Worm (Caenorhabditis elegans): ENCODE data around the gene oac-37.

Gene oac-37

ce11 chrIV:14164109-14164508 is 18.4 kb downstream of the oac-37 start:
- TF ChIP-seq tbx-7 (tag; optimal IDR thresholded peaks at IDR 0.05): no peak
- no peak for TF ChIP-seq ceh-45 (GFP tag; IDR thresholded peaks at IDR 0.05)
- TF ChIP-seq F13H6.1 (tag; optimal IDR thresholded peaks at IDR 0.05): no peak
- TF ChIP-seq dve-1 (tag; optimal IDR thresholded peaks at IDR 0.05): no peak
- no peak for TF ChIP-seq che-1 (tag; optimal IDR thresholded peaks at IDR 0.05)
- no peak for TF ChIP-seq pax-1 (tag; optimal IDR thresholded peaks at IDR 0.05)
- no peak for TF ChIP-seq ceh-48 (tag; optimal IDR thresholded peaks at IDR 0.05)
- TF ChIP-seq sox-2 (GFP tag; IDR thresholded peaks at IDR 0.05): no peak
- no peak for TF ChIP-seq ceh-2 (tag; optimal IDR thresholded peaks at IDR 0.05)
- no peak for TF ChIP-seq hlh-6 (tag; optimal IDR thresholded peaks at IDR 0.05)
- no peak for TF ChIP-seq nhr-11 (tag; optimal IDR thresholded peaks at IDR 0.05)
- no peak for TF ChIP-seq eyg-1 (tag; optimal IDR thresholded peaks at IDR 0.05)
- TF ChIP-seq ceh-31 (tag; optimal IDR thresholded peaks at IDR 0.05): no peak
- no peak for TF ChIP-seq ceh-30 (tag; optimal IDR thresholded peaks at IDR 0.05)
- no peak for TF ChIP-seq gmeb-2 (tag; optimal IDR thresholded peaks at IDR 0.05)
- no peak for TF ChIP-seq K02D7.2 (tag; optimal IDR thresholded peaks at IDR 0.05)
- no peak for TF ChIP-seq nfya-1 (tag; optimal IDR thresholded peaks at IDR 0.05)
- TF ChIP-seq npax-4 (tag; optimal IDR thresholded peaks at IDR 0.05): no peak
- TF ChIP-seq pat-9 (tag; optimal IDR thresholded peaks at IDR 0.05): no peak

ce11 chrIV:14165476-14165875 is 19.8 kb downstream of the oac-37 start, which contains the start of gene R05A10.6:
R05A10.6 (plus strand) TSS chrIV:14165776.
- no peak for TF ChIP-seq T23F11.4 (GFP tag; optimal IDR thresholded peaks at IDR 0.05)

- no peak for TF ChIP-seq gmeb-2 (tag; optimal IDR thresholded peaks at IDR 0.05)
- TF ChIP-seq lin-11 (tag; optimal IDR thresholded peaks at IDR 0.05): no peak
- TF ChIP-seq elt-2 (tag; optimal IDR thresholded peaks at IDR 0.05): no peak
- TF ChIP-seq K02D7.2 (tag; optimal IDR thresholded peaks at IDR 0.05): no peak
- no peak for TF ChIP-seq Y22D7AL.16 (tag; optimal IDR thresholded peaks at IDR 0.05)
- no peak for TF ChIP-seq nhr-11 (tag; optimal IDR thresholded peaks at IDR 0.05)
- TF ChIP-seq F13H6.1 (tag; optimal IDR thresholded peaks at IDR 0.05): no peak
- TF ChIP-seq sox-2 (GFP tag; IDR thresholded peaks at IDR 0.05): no peak
- no peak for TF ChIP-seq ceh-30 (tag; optimal IDR thresholded peaks at IDR 0.05)
Measured at ce11 chrIV:14172181-14172580, 26.5 kb downstream of the oac-37 start, which contains the start of gene R05A10.4. R05A10.4 (plus strand) TSS chrIV:14172481.

ce11 chrIV:14176373-14176772 is 30.7 kb downstream of the oac-37 start, which contains the start of gene R05A10.3:
R05A10.3 (minus strand) TSS chrIV:14176473.
- TF ChIP-seq lim-6 (tag; optimal IDR thresholded peaks at IDR 0.05) (no peak), odd-2 (tag; optimal IDR thresholded peaks at IDR 0.05) (no peak), sox-4 (tag; optimal IDR thresholded peaks at IDR 0.05) (no peak), ceh-45 (GFP tag; IDR thresholded peaks at IDR 0.05) (no peak), pax-1 (tag; optimal IDR thresholded peaks at IDR 0.05) (no peak), eyg-1 (tag; optimal IDR thresholded peaks at IDR 0.05) (no peak), pag-3 (tag; optimal IDR thresholded peaks at IDR 0.05; ENCODE audit: borderline replicate concordance) (no peak), K09A11.1 (tag; optimal IDR thresholded peaks at IDR 0.05; ENCODE audit: insufficient read depth) (no peak), ceh-6 (GFP tag; optimal IDR thresholded peaks at IDR 0.05) (no peak), syd-9 (tag; optimal IDR thresholded peaks at IDR 0.05) (no peak), hlh-30 (tag; optimal IDR thresholded peaks at IDR 0.05; ENCODE audit: insufficient read depth) (no peak)

ce11 chrIV:14177058-14177457 is 31.4 kb downstream of the oac-37 start, which contains the start of gene R05A10.2:
R05A10.2 (plus strand) TSS chrIV:14177271.
- no peak for TF ChIP-seq dve-1 (tag; optimal IDR thresholded peaks at IDR 0.05)
- TF ChIP-seq gmeb-2 (tag; optimal IDR thresholded peaks at IDR 0.05): no peak
- no peak for TF ChIP-seq ref-2 (tag; optimal IDR thresholded peaks at IDR 0.05)
- TF ChIP-seq tbx-7 (tag; optimal IDR thresholded peaks at IDR 0.05): no peak
